Worm (Caenorhabditis elegans) whole organism, young adult: ENCODE data around the gene F33H12.7.

Experiments used
- C06A6.2 ChIP-seq: fragments of 200-800 bp; sonication (Bioruptor generic); conservative IDR thresholded peaks from 2 replicates; pipeline ENCODE4 v1.3.6; 2022; ENCODE audit warnings: missing genetic modification characterization, missing compliant biosample characterization
- C17E4.6 ChIP-seq: fragments of 200-800 bp; sonication (Bioruptor generic); IDR thresholded peaks from 2 replicates; pipeline ENCODE4 v1.3.6; 2022; ENCODE audit warnings: missing genetic modification reagents, missing genetic modification characterization, missing compliant biosample characterization
- D2030.7 ChIP-seq: fragments of 200-800 bp; sonication (Bioruptor generic); IDR thresholded peaks from 2 replicates; pipeline ENCODE4 v1.3.6; 2022; ENCODE audit warnings: missing genetic modification reagents, missing genetic modification characterization, missing compliant biosample characterization
- F33H1.4 ChIP-seq: fragments of 200-800 bp; sonication (Bioruptor generic); IDR thresholded peaks from 2 replicates; pipeline ENCODE4 v1.3.6; 2022; ENCODE audit warnings: missing genetic modification reagents, missing genetic modification characterization, missing compliant biosample characterization
- F57C9.4 ChIP-seq: sonication (generic microtip); optimal IDR thresholded peaks from 2 replicates; lab custom pipeline; 2017; ENCODE audit warnings: mild to moderate bottlenecking, missing genetic modification characterization, missing compliant biosample characterization
- K12H6.12 ChIP-seq: fragments of 200-800 bp; sonication (Bioruptor generic); optimal IDR thresholded peaks from 2 replicates; lab custom pipeline; 2018; ENCODE audit warnings: mild to moderate bottlenecking, missing genetic modification characterization, missing compliant biosample characterization
- Y56A3A.18 ChIP-seq: fragments of 200-800 bp; sonication (Bioruptor generic); IDR thresholded peaks from 2 replicates; pipeline ENCODE4 v1.3.6; 2022; ENCODE audit warnings: missing genetic modification reagents, missing genetic modification characterization, missing compliant biosample characterization
- Y95B8A.8 ChIP-seq: fragments of 200-800 bp; sonication (Bioruptor generic); IDR thresholded peaks from 2 replicates; pipeline ENCODE4 v1.3.6; 2022; ENCODE audit warnings: missing genetic modification reagents, missing genetic modification characterization, missing compliant biosample characterization
- ZK185.1 ChIP-seq: sonication (generic microtip); optimal IDR thresholded peaks from 2 replicates; lab custom pipeline; 2016; ENCODE audit warnings: mild to moderate bottlenecking, missing genetic modification characterization, missing compliant biosample characterization; ENCODE audit not compliant: poor library complexity, severe bottlenecking
- aptf-2 ChIP-seq: fragments of 200-800 bp; sonication (Bioruptor generic); conservative IDR thresholded peaks from 2 replicates; pipeline ENCODE4 v1.3.6; 2022; ENCODE audit warnings: missing genetic modification reagents, missing genetic modification characterization, missing compliant biosample characterization
- aptf-3 ChIP-seq: fragments of 200-800 bp; sonication (Bioruptor generic); IDR thresholded peaks from 2 replicates; pipeline ENCODE4 v1.3.6; 2022; ENCODE audit warnings: missing genetic modification characterization, missing compliant biosample characterization
- atf-7 ChIP-seq: sonication (generic microtip); optimal IDR thresholded peaks from 2 replicates; lab custom pipeline; 2017; ENCODE audit warnings: mild to moderate bottlenecking, missing genetic modification characterization, missing compliant biosample characterization
- attf-6 ChIP-seq: fragments of 200-800 bp; sonication (Bioruptor generic); IDR thresholded peaks from 2 replicates; pipeline ENCODE4 v1.3.6; 2022; ENCODE audit warnings: missing genetic modification reagents, missing genetic modification characterization, missing compliant biosample characterization
- ccch-3 ChIP-seq: fragments of 200-800 bp; sonication (Bioruptor generic); optimal IDR thresholded peaks from 2 replicates; lab custom pipeline; 2018; ENCODE audit warnings: mild to moderate bottlenecking, missing genetic modification characterization, missing compliant biosample characterization
- cebp-2 ChIP-seq: fragments of 200-800 bp; sonication (Bioruptor generic); IDR thresholded peaks from 2 replicates; pipeline ENCODE4 v1.3.6; 2022; ENCODE audit warnings: missing genetic modification characterization, missing compliant biosample characterization
- ceh-100 ChIP-seq: fragments of 200-800 bp; sonication (Bioruptor generic); IDR thresholded peaks from 2 replicates; pipeline ENCODE4 v1.3.6; 2022; ENCODE audit warnings: missing genetic modification reagents, missing genetic modification characterization, missing compliant biosample characterization
- ceh-27 ChIP-seq: fragments of 200-800 bp; sonication (Bioruptor generic); optimal IDR thresholded peaks from 2 replicates; lab custom pipeline; 2018; ENCODE audit warnings: mild to moderate bottlenecking, missing genetic modification characterization, moderate library complexity, missing compliant biosample characterization
- ceh-79 ChIP-seq: sonication (generic microtip); optimal IDR thresholded peaks from 2 replicates; lab custom pipeline; 2017; ENCODE audit warnings: mild to moderate bottlenecking, missing genetic modification characterization, missing compliant biosample characterization
- ceh-91 ChIP-seq: fragments of 200-800 bp; sonication (Bioruptor generic); IDR thresholded peaks from 2 replicates; pipeline ENCODE4 v1.3.6; 2022; ENCODE audit warnings: missing genetic modification reagents, missing genetic modification characterization, missing compliant biosample characterization
- chd-7 ChIP-seq: sonication (generic microtip); optimal IDR thresholded peaks from 2 replicates; lab custom pipeline; 2016; ENCODE audit warnings: mild to moderate bottlenecking, missing genetic modification characterization, moderate library complexity, missing compliant biosample characterization
- dox-1 ChIP-seq: fragments of 200-800 bp; sonication (Bioruptor generic); IDR thresholded peaks from 2 replicates; pipeline ENCODE4 v1.3.6; 2022; ENCODE audit warnings: missing genetic modification reagents, missing genetic modification characterization, missing compliant biosample characterization
- egl-18 ChIP-seq: fragments of 200-800 bp; sonication (Bioruptor generic); IDR thresholded peaks from 2 replicates; pipeline ENCODE4 v1.3.6; 2022; ENCODE audit warnings: missing genetic modification reagents, missing genetic modification characterization, missing compliant biosample characterization
- ekl-4 ChIP-seq: fragments of 200-800 bp; sonication (Bioruptor generic); IDR thresholded peaks from 2 replicates; pipeline ENCODE4 v1.3.6; 2022; ENCODE audit warnings: missing genetic modification reagents, missing genetic modification characterization, missing compliant biosample characterization
- him-1 ChIP-seq: sonication (generic microtip); optimal IDR thresholded peaks from 2 replicates; lab custom pipeline; 2016; ENCODE audit warnings: missing genotype, missing genetic modification reagents, missing genetic modification characterization, missing compliant biosample characterization
- hsf-1 ChIP-seq: fragments of 200-800 bp; sonication (Bioruptor generic); IDR thresholded peaks from 2 replicates; pipeline ENCODE4 v1.3.6; 2022; ENCODE audit warnings: missing genetic modification reagents, missing genetic modification characterization, missing compliant biosample characterization
- lin-26 ChIP-seq: fragments of 200-800 bp; sonication (Bioruptor generic); IDR thresholded peaks from 2 replicates; pipeline ENCODE4 v1.3.6; 2022; ENCODE audit warnings: missing genetic modification reagents, missing genetic modification characterization, missing compliant biosample characterization
- lin-35 ChIP-seq, 3 experiments: fragments of 150-350 bp in 2 of 3; sonication (generic microtip) in 1 of 3; optimal IDR thresholded peaks; 2 replicates each; lab custom pipeline; 2014 to 2018; ENCODE audit warnings: missing biosample characterization in 3 of 3, missing genetic modification characterization in 3 of 3, missing genetic modification reagents in 3 of 3
- lin-40 ChIP-seq: sonication (generic microtip); optimal IDR thresholded peaks from 2 replicates; lab custom pipeline; 2016; ENCODE audit warnings: missing genetic modification characterization, mild to moderate bottlenecking, missing compliant biosample characterization, missing genotype, missing genetic modification reagents
- lsy-27 ChIP-seq: sonication (generic microtip); optimal IDR thresholded peaks from 2 replicates; lab custom pipeline; 2017; ENCODE audit warnings: missing genetic modification characterization, mild to moderate bottlenecking, missing compliant biosample characterization, antibody characterized with exemption, missing genotype, borderline replicate concordance; ENCODE audit not compliant: insufficient read depth
- madf-3 ChIP-seq: fragments of 200-800 bp; sonication (Bioruptor generic); IDR thresholded peaks from 2 replicates; pipeline ENCODE4 v1.3.6; 2022; ENCODE audit warnings: missing genetic modification reagents, missing genetic modification characterization, missing compliant biosample characterization
- madf-6 ChIP-seq: fragments of 200-800 bp; sonication (Bioruptor generic); IDR thresholded peaks from 2 replicates; pipeline ENCODE4 v1.3.6; 2022; ENCODE audit warnings: missing genetic modification reagents, missing genetic modification characterization, missing compliant biosample characterization
- mcd-1 ChIP-seq: fragments of 200-800 bp; sonication (Bioruptor generic); IDR thresholded peaks from 2 replicates; pipeline ENCODE4 v1.3.6; 2022; ENCODE audit warnings: missing genetic modification reagents, missing genetic modification characterization, missing compliant biosample characterization
- nhr-179 ChIP-seq: sonication (generic microtip); optimal IDR thresholded peaks from 2 replicates; lab custom pipeline; 2016; ENCODE audit warnings: mild to moderate bottlenecking, missing genetic modification characterization, missing compliant biosample characterization
- nhr-80 ChIP-seq: sonication (generic microtip); optimal IDR thresholded peaks from 2 replicates; lab custom pipeline; 2016; ENCODE audit warnings: missing genetic modification characterization, missing compliant biosample characterization
- nhr-90 ChIP-seq: sonication (generic microtip); optimal IDR thresholded peaks from 2 replicates; lab custom pipeline; 2016; ENCODE audit warnings: missing genotype, mild to moderate bottlenecking, missing genetic modification characterization, missing compliant biosample characterization
- repo-1 ChIP-seq: sonication (generic microtip); optimal IDR thresholded peaks from 2 replicates; lab custom pipeline; 2017; ENCODE audit warnings: mild to moderate bottlenecking, missing genetic modification characterization, missing compliant biosample characterization
- rpc-1 ChIP-seq, 2 experiments: fragments of 150-350 bp in 1 of 2; sonication (generic microtip) in 1 of 2; optimal IDR thresholded peaks; 2 replicates each; lab custom pipeline; 2014 to 2018; ENCODE audit warnings: missing biosample characterization in 1 of 2, missing genetic modification characterization in 1 of 2, missing genetic modification reagents in 1 of 2, missing genotype in 1 of 2
- sea-2 ChIP-seq: fragments of 200-800 bp; sonication (Bioruptor generic); IDR thresholded peaks from 2 replicates; pipeline ENCODE4 v1.3.6; 2022; ENCODE audit warnings: missing genetic modification characterization, missing compliant biosample characterization
- somi-1 ChIP-seq: fragments of 200-800 bp; sonication (Bioruptor generic); optimal IDR thresholded peaks from 2 replicates; lab custom pipeline; 2018; ENCODE audit warnings: mild to moderate bottlenecking, missing genetic modification characterization, missing compliant biosample characterization
- tbp1 ChIP-seq: fragments of 200-800 bp; sonication (Bioruptor generic); optimal IDR thresholded peaks from 2 replicates; lab custom pipeline; 2018; ENCODE audit warnings: mild to moderate bottlenecking, missing genetic modification characterization, missing compliant biosample characterization
- unc-62 ChIP-seq: fragments of 150-350 bp; optimal IDR thresholded peaks from 2 replicates; lab custom pipeline; 2014; ENCODE audit warnings: missing biosample characterization, missing genetic modification reagents, missing genetic modification characterization
- xnd-1 ChIP-seq: sonication (generic microtip); optimal IDR thresholded peaks from 2 replicates; lab custom pipeline; 2016; ENCODE audit warnings: missing genotype, missing genetic modification reagents, missing genetic modification characterization, missing compliant biosample characterization
- zfh-2 ChIP-seq: fragments of 200-800 bp; sonication (Bioruptor generic); conservative IDR thresholded peaks from 2 replicates; pipeline ENCODE4 v1.3.6; 2022; ENCODE audit warnings: missing genetic modification reagents, missing genetic modification characterization, missing compliant biosample characterization
- ztf-22 ChIP-seq: fragments of 200-800 bp; sonication (Bioruptor generic); optimal IDR thresholded peaks from 2 replicates; lab custom pipeline; 2018; ENCODE audit warnings: mild to moderate bottlenecking, missing genetic modification characterization, moderate library complexity, missing compliant biosample characterization
- ztf-25 ChIP-seq: fragments of 200-800 bp; sonication (Bioruptor generic); IDR thresholded peaks from 2 replicates; pipeline ENCODE4 v1.3.6; 2022; ENCODE audit warnings: missing genetic modification reagents, missing genetic modification characterization, missing compliant biosample characterization
- ztf-3 ChIP-seq: fragments of 200-800 bp; sonication (Bioruptor generic); optimal IDR thresholded peaks from 2 replicates; lab custom pipeline; 2018; ENCODE audit warnings: mild to moderate bottlenecking, missing genetic modification characterization, missing compliant biosample characterization

The F33H12.7 gene

DNA sequence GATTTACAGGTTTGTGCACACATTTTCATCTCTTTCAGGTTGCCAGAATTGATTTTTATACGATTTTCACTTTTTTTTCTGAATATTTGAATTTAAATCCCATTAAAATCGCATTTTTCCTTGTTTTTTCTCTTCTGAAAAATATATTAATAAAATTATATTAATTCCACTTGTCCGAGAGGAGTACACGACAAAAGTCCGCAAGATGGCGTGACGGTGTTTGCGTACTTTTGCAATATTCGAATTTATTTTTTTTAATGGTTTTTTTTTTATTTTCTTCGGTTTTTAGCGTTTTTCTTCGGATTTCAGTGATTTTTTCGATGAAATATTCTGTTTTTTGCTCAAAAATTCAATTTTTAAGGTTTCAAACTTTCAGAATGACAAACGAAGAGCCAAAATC is 21.8 kb downstream of the F33H12.7 start, which contains the start of gene usp-39 (continued):
- TF ChIP-seq attf-6 (GFP tag; lab: Robert Waterston, UW) (no peak), chd-7 (tag; lab: Kevin White, UChicago) (no peak), him-1 (tag; lab: Kevin White, UChicago) (peak; percentile 25), madf-3 (no peak), nhr-179 (tag; lab: Kevin White, UChicago) (no peak), F33H1.4 (GFP tag; lab: Robert Waterston, UW) (peak; percentile 53), mcd-1 (GFP tag; lab: Robert Waterston, UW) (peak; percentile 85), F57C9.4 (no peak), lsy-27 (no peak), xnd-1 (tag; lab: Kevin White, UChicago) (no peak), K12H6.12 (no peak), rpc-1 (optimal IDR thresholded peaks at IDR 0.05; lab: Kevin White, UChicago) (no peak), rpc-1 (tag; optimal IDR thresholded peaks at IDR 0.05; lab: Kevin White, UChicago) (no peak), somi-1 (GFP tag; lab: Kevin White, UChicago) (no peak), tbp1 (GFP tag; lab: Kevin White, UChicago) (no peak), unc-62 (GFP tag; lab: Kevin White, UChicago) (no peak), zfh-2 (GFP tag; lab: Robert Waterston, UW) (no peak), Y56A3A.18 (GFP tag; lab: Robert Waterston, UW) (0 out of 2 replicates have a peak, but pooled peaks have one; percentile 60), nhr-90 (no peak), D2030.7 (GFP tag; lab: Robert Waterston, UW) (peak; percentile 60), lin-35 (GFP tag; optimal IDR thresholded peaks at IDR 0.05; lab: Kevin White, UChicago) (peak in 1 of 3 experiments; percentile 89), ztf-3 (GFP tag; lab: Kevin White, UChicago) (no peak), ceh-27 (GFP tag; lab: Kevin White, UChicago) (no peak), ccch-3 (GFP tag; lab: Kevin White, UChicago) (no peak), C06A6.2 (GFP tag; lab: Robert Waterston, UW) (no peak), C17E4.6 (GFP tag; lab: Robert Waterston, UW) (no peak), hsf-1 (GFP tag; lab: Robert Waterston, UW) (no peak), ceh-79 (tag; lab: Kevin White, UChicago) (no peak), ZK185.1 (tag; lab: Kevin White, UChicago) (no peak), dox-1 (no peak), Y95B8A.8 (no peak), repo-1 (tag; lab: Kevin White, UChicago) (no peak), madf-6 (peak; percentile 74), ztf-25 (GFP tag; lab: Robert Waterston, UW) (no peak), atf-7 (tag; lab: Kevin White, UChicago) (no peak), lin-40 (no peak), ztf-22 (no peak), aptf-3 (no peak), egl-18 (GFP tag; lab: Robert Waterston, UW) (no peak), aptf-2 (GFP tag; lab: Robert Waterston, UW) (no peak), ekl-4 (GFP tag; lab: Robert Waterston, UW) (no peak), nhr-80 (tag; lab: Kevin White, UChicago) (no peak), ceh-100 (GFP tag; lab: Robert Waterston, UW) (peak; percentile 25; the same call in 1 of the 2 replicates), lin-26 (GFP tag; lab: Robert Waterston, UW) (no peak), cebp-2 (no peak), ceh-91 (no peak), sea-2 (GFP tag; lab: Robert Waterston, UW) (no peak)
